Fruit fly (Drosophila melanogaster) whole organism, embryonic: ENCODE results near the gene Use1.

ENCODE experiments used
- Aef1 ChIP-seq: fragments of 200-800 bp; sonication (Bioruptor generic); IDR thresholded peaks from 3 replicates; pipeline ENCODE4 v1.3.6; 2022; ENCODE audit warnings: missing biosample characterization, missing genetic modification characterization
- BEAF-32 ChIP-seq: fragments of 200-800 bp; sonication (Bioruptor generic); optimal IDR thresholded peaks from 3 replicates; lab custom pipeline; 2017; ENCODE audit warnings: missing biosample characterization, missing genetic modification characterization, mild to moderate bottlenecking, moderate library complexity, missing genetic modification reagents
- C15 ChIP-seq: fragments of 200-800 bp; sonication (Bioruptor generic); IDR thresholded peaks from 3 replicates; pipeline ENCODE4 v1.3.6; 2022; ENCODE audit warnings: missing biosample characterization, missing genetic modification characterization
- CG10321 ChIP-seq: fragments of 200-800 bp; sonication (Bioruptor generic); IDR thresholded peaks from 2 replicates; pipeline ENCODE4 v1.3.6; 2022; ENCODE audit warnings: missing biosample characterization, missing genetic modification characterization
- CG12219 ChIP-seq: fragments of 200-800 bp; sonication (Bioruptor generic); optimal IDR thresholded peaks from 3 replicates; lab custom pipeline; 2018; ENCODE audit warnings: missing biosample characterization, mild to moderate bottlenecking, missing genetic modification characterization
- CG12942 ChIP-seq: fragments of 200-800 bp; sonication (Bioruptor generic); optimal IDR thresholded peaks from 3 replicates; lab custom pipeline; 2016; ENCODE audit warnings: missing biosample characterization, missing genetic modification characterization
- CG13894 ChIP-seq: fragments of 200-800 bp; sonication (Bioruptor generic); optimal IDR thresholded peaks from 3 replicates; lab custom pipeline; 2018; ENCODE audit warnings: missing biosample characterization, mild to moderate bottlenecking, missing genetic modification characterization, moderate library complexity
- CG14441 ChIP-seq: fragments of 200-800 bp; sonication (Bioruptor generic); IDR thresholded peaks from 2 replicates; pipeline ENCODE4 v1.3.6; 2022; ENCODE audit warnings: missing biosample characterization, missing genetic modification characterization
- CG14860 ChIP-seq: fragments of 200-800 bp; sonication (Bioruptor generic); IDR thresholded peaks from 3 replicates; pipeline ENCODE4 v1.3.6; 2022; ENCODE audit warnings: missing biosample characterization, missing genetic modification characterization; ENCODE audit not compliant: partially characterized antibody
- CG17612 ChIP-seq: fragments of 200-800 bp; sonication (Bioruptor generic); IDR thresholded peaks from 2 replicates; pipeline ENCODE4 v1.3.6; 2022; ENCODE audit warnings: missing biosample characterization, missing genetic modification characterization
- CG32772 ChIP-seq: fragments of 200-800 bp; sonication (Bioruptor generic); IDR thresholded peaks from 2 replicates; pipeline ENCODE4 v1.3.6; 2022; ENCODE audit warnings: missing biosample characterization, missing genetic modification characterization
- CG3995 ChIP-seq: fragments of 200-800 bp; sonication (Bioruptor generic); optimal IDR thresholded peaks from 3 replicates; lab custom pipeline; 2016; ENCODE audit warnings: missing biosample characterization, missing genetic modification characterization
- CG4328 ChIP-seq: fragments of 200-800 bp; sonication (Bioruptor generic); optimal IDR thresholded peaks from 3 replicates; lab custom pipeline; 2017; ENCODE audit warnings: missing biosample characterization, missing genetic modification reagents, missing genetic modification characterization
- CG5245 ChIP-seq: fragments of 200-800 bp; sonication (Bioruptor generic); optimal IDR thresholded peaks from 3 replicates; lab custom pipeline; 2016; ENCODE audit warnings: missing biosample characterization, missing genetic modification characterization
- CG6175 ChIP-seq: fragments of 200-800 bp; sonication (Bioruptor generic); IDR thresholded peaks from 3 replicates; pipeline ENCODE4 v1.3.6; 2022; ENCODE audit warnings: missing biosample characterization, missing genetic modification characterization
- CG6689 ChIP-seq: fragments of 200-800 bp; sonication (Bioruptor generic); IDR thresholded peaks from 2 replicates; pipeline ENCODE4 v1.3.6; 2022; ENCODE audit warnings: missing biosample characterization, missing genetic modification characterization
- CG7357 ChIP-seq: fragments of 200-800 bp; sonication (Bioruptor generic); IDR thresholded peaks from 3 replicates; pipeline ENCODE4 v1.3.6; 2022; ENCODE audit warnings: missing biosample characterization, missing genetic modification characterization
- CG7556 ChIP-seq: fragments of 200-800 bp; sonication (Bioruptor generic); optimal IDR thresholded peaks from 2 replicates; lab custom pipeline; 2017; ENCODE audit warnings: missing biosample characterization, mild to moderate bottlenecking, missing genetic modification characterization
- CG7963 ChIP-seq: fragments of 200-800 bp; sonication (Bioruptor generic); IDR thresholded peaks from 3 replicates; pipeline ENCODE4 v1.3.6; 2022; ENCODE audit warnings: missing biosample characterization, missing genetic modification characterization; ENCODE audit not compliant: partially characterized antibody
- CG8359 ChIP-seq: fragments of 200-800 bp; sonication (Bioruptor generic); optimal IDR thresholded peaks from 2 replicates; lab custom pipeline; 2017; ENCODE audit warnings: missing biosample characterization, mild to moderate bottlenecking, missing genetic modification characterization, borderline replicate concordance
- CG8388 ChIP-seq: fragments of 200-800 bp; sonication (Bioruptor generic); optimal IDR thresholded peaks from 2 replicates; lab custom pipeline; 2019; ENCODE audit warnings: missing biosample characterization, mild to moderate bottlenecking, missing genetic modification characterization, moderate library complexity
- CG9215 ChIP-seq: fragments of 200-800 bp; sonication (Bioruptor generic); IDR thresholded peaks from 2 replicates; pipeline ENCODE4 v1.3.6; 2022; ENCODE audit warnings: missing biosample characterization, missing genetic modification characterization
- CG9437 ChIP-seq: fragments of 200-800 bp; sonication (Bioruptor generic); optimal IDR thresholded peaks from 2 replicates; lab custom pipeline; 2018; ENCODE audit warnings: missing biosample characterization, mild to moderate bottlenecking, missing genetic modification characterization
- Doc3 ChIP-seq: fragments of 200-800 bp; sonication (Bioruptor generic); IDR thresholded peaks from 3 replicates; pipeline ENCODE4 v1.3.6; 2022; ENCODE audit warnings: missing biosample characterization, missing genetic modification characterization; ENCODE audit not compliant: partially characterized antibody
- Fer1 ChIP-seq: fragments of 200-800 bp; sonication (Bioruptor generic); optimal IDR thresholded peaks from 2 replicates; lab custom pipeline; 2017; ENCODE audit warnings: missing biosample characterization, mild to moderate bottlenecking, missing genetic modification characterization
- Hand ChIP-seq: fragments of 200-800 bp; sonication (Bioruptor generic); optimal IDR thresholded peaks from 2 replicates; lab custom pipeline; 2017; ENCODE audit warnings: mild to moderate bottlenecking, missing biosample characterization, missing genetic modification reagents, missing genetic modification characterization
- Hr51 ChIP-seq, 2 experiments: fragments of 200-800 bp; sonication (Bioruptor generic); optimal IDR thresholded peaks; 2 replicates in 1 of 2; 3 replicates in 1 of 2; lab custom pipeline; 2016 to 2018; ENCODE audit warnings: missing biosample characterization in 2 of 2, missing genetic modification characterization in 2 of 2, mild to moderate bottlenecking in 1 of 2, moderate library complexity in 1 of 2
- Kr ChIP-seq: fragments of 200-800 bp; sonication (Bioruptor generic); optimal IDR thresholded peaks from 2 replicates; lab custom pipeline; 2017; ENCODE audit warnings: missing biosample characterization, mild to moderate bottlenecking, missing genetic modification characterization
- Ravus ChIP-seq: fragments of 200-800 bp; sonication (Bioruptor generic); IDR thresholded peaks from 2 replicates; pipeline ENCODE4 v1.3.6; 2022; ENCODE audit warnings: missing biosample characterization, missing genetic modification characterization
- Xbp1 ChIP-seq: fragments of 200-800 bp; sonication (Bioruptor generic); optimal IDR thresholded peaks from 3 replicates; lab custom pipeline; 2016; ENCODE audit warnings: missing biosample characterization, mild to moderate bottlenecking, missing genetic modification characterization
- Xrp1 ChIP-seq: fragments of 200-800 bp; sonication (Bioruptor generic); IDR thresholded peaks from 2 replicates; pipeline ENCODE4 v1.3.6; 2022; ENCODE audit warnings: missing biosample characterization, missing genetic modification characterization
- ac ChIP-seq: fragments of 200-800 bp; sonication (Bioruptor generic); optimal IDR thresholded peaks from 3 replicates; lab custom pipeline; 2017; ENCODE audit warnings: missing biosample characterization, mild to moderate bottlenecking, missing genetic modification characterization
- aop ChIP-seq: fragments of 200-800 bp; sonication (Bioruptor generic); IDR thresholded peaks from 2 replicates; pipeline ENCODE4 v1.3.6; 2022; ENCODE audit warnings: missing biosample characterization, missing genetic modification characterization
- cg ChIP-seq: fragments of 200-800 bp; sonication (Bioruptor generic); optimal IDR thresholded peaks from 3 replicates; lab custom pipeline; 2019; ENCODE audit warnings: missing biosample characterization, mild to moderate bottlenecking, missing genetic modification characterization, moderate library complexity
- ems ChIP-seq: fragments of 200-800 bp; sonication (Bioruptor generic); optimal IDR thresholded peaks from 3 replicates; lab custom pipeline; 2016; ENCODE audit warnings: missing biosample characterization, missing genetic modification characterization
- exex ChIP-seq: fragments of 200-800 bp; sonication (Bioruptor generic); optimal IDR thresholded peaks from 4 replicates; lab custom pipeline; 2018; ENCODE audit warnings: missing biosample characterization, mild to moderate bottlenecking, missing genetic modification characterization, moderate library complexity
- fd102C ChIP-seq: fragments of 200-800 bp; sonication (Bioruptor generic); optimal IDR thresholded peaks from 2 replicates; lab custom pipeline; 2018; ENCODE audit warnings: missing biosample characterization, mild to moderate bottlenecking, missing genetic modification characterization, moderate library complexity
- gfzf ChIP-seq: fragments of 200-800 bp; sonication (Bioruptor generic); optimal IDR thresholded peaks from 2 replicates; lab custom pipeline; 2016; ENCODE audit warnings: missing biosample characterization, mild to moderate bottlenecking, missing genetic modification characterization, moderate library complexity
- gro ChIP-seq: fragments of 200-800 bp; sonication (Bioruptor generic); optimal IDR thresholded peaks from 2 replicates; lab custom pipeline; 2016; ENCODE audit warnings: missing biosample characterization, missing genetic modification characterization
- lilli ChIP-seq: fragments of 200-800 bp; sonication (Bioruptor generic); optimal IDR thresholded peaks from 3 replicates; lab custom pipeline; 2016; ENCODE audit warnings: missing biosample characterization, missing genetic modification characterization
- pan ChIP-seq, 4 experiments: fragments of >200 bp in 3 of 4; fragments of 200-800 bp in 1 of 4; sonication (Bioruptor generic) in 1 of 4; optimal IDR thresholded peaks in 3 of 4; IDR thresholded peaks in 1 of 4; 2 replicates each; pipeline versions ENCODE4 v1.3.6 to Lab custom; 2017 to 2022; ENCODE audit warnings: missing biosample characterization in 2 of 4, missing genetic modification characterization in 2 of 4, mixed read lengths in 1 of 4
- row ChIP-seq: fragments of 200-800 bp; sonication (Bioruptor generic); IDR thresholded peaks from 3 replicates; pipeline ENCODE4 v1.3.6; 2022; ENCODE audit warnings: missing biosample characterization, missing genetic modification characterization
- scrt ChIP-seq: fragments of 200-800 bp; sonication (Bioruptor generic); optimal IDR thresholded peaks from 2 replicates; lab custom pipeline; 2018; ENCODE audit warnings: missing biosample characterization, mild to moderate bottlenecking, missing genetic modification characterization, moderate library complexity
- ssp ChIP-seq: fragments of 200-800 bp; sonication (Bioruptor generic); IDR thresholded peaks from 2 replicates; pipeline ENCODE4 v1.3.6; 2022; ENCODE audit warnings: missing biosample characterization, missing genetic modification characterization
- tap ChIP-seq: fragments of 200-800 bp; optimal IDR thresholded peaks from 3 replicates; lab custom pipeline; 2019; ENCODE audit warnings: missing biosample characterization, mild to moderate bottlenecking, missing genetic modification characterization, moderate library complexity
- tgo ChIP-seq: fragments of 200-800 bp; sonication (Bioruptor generic); IDR thresholded peaks from 3 replicates; pipeline ENCODE4 v1.3.6; 2022; ENCODE audit warnings: missing biosample characterization, missing genetic modification characterization
- tin ChIP-seq: fragments of 200-800 bp; sonication (Bioruptor generic); optimal IDR thresholded peaks from 3 replicates; lab custom pipeline; 2016; ENCODE audit warnings: missing biosample characterization, missing genetic modification characterization
- zf30C ChIP-seq: fragments of 200-800 bp; sonication (Bioruptor generic); optimal IDR thresholded peaks from 3 replicates; lab custom pipeline; 2018; ENCODE audit warnings: missing biosample characterization, mild to moderate bottlenecking, missing genetic modification characterization
- zfh1 ChIP-seq: fragments of 200-800 bp; sonication (Bioruptor generic); IDR thresholded peaks from 3 replicates; pipeline ENCODE4 v1.3.6; 2022; ENCODE audit warnings: missing biosample characterization, missing genetic modification characterization

Use1 gene

DNA sequence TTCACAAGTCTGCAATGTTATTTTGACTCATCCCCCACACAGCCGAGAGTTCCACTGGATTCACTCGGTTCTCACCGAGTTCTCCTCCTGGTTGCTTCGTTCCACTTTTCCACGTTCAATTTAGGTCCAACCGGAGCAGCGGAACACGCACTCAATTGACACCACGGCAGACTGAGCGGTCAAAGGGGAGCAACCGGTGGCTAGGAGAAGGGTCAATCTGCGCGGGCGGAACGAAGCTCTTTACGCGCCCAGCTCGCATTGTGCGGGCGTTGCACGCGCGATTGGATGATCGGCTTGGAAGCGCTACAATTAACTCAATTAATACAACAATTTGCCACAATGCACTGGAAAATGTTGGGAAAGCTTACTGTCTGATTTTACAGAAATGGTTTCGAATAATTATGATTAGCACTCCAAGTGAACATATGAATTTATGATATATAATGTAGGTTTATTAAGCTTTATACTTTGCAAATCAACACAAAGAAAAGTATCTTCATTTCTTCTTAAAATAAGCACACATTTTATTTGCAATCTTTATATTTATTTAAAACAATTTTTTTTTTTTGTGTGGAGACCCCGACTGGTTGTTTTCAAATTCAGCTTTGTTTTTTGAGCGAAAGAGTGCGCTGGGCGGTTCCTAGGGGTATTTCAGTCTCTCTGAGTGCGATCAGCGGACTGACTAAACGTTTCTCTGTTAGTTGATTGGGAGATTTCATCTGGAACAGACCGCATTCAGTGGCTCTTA lies 44.5 kb downstream of the Use1 start, which contains the start of gene CG32032 (continued):
- no peak for TF ChIP-seq tin (GFP tag; lab: Kevin White, UChicago)
- no peak for TF ChIP-seq CG8388 (GFP tag; lab: Kevin White, UChicago)
- TF ChIP-seq Hr51 (GFP tag; optimal IDR thresholded peaks at IDR 0.05; lab: Kevin White, UChicago), result peak in 1 of 2 experiments; percentile 51
- TF ChIP-seq CG3995 (GFP tag; lab: Kevin White, UChicago), result no peak
- TF ChIP-seq C15, result no peak
- TF ChIP-seq Ravus, result no peak
- TF ChIP-seq CG13894 (tag; lab: Kevin White, UChicago), result no peak
- TF ChIP-seq ssp (GFP tag; lab: Robert Waterston, UW), result no peak
- TF ChIP-seq CG6689 (GFP tag; lab: Robert Waterston, UW), result 0 out of 2 replicates have a peak, but pooled peaks have one; percentile 6
- no peak for TF ChIP-seq scrt (GFP tag; lab: Kevin White, UChicago)
- no peak for TF ChIP-seq pan (optimal IDR thresholded peaks at IDR 0.05; lab: Kevin White, UChicago)
- peak in 1 of 2 experiments; percentile 9 for TF ChIP-seq pan (GFP tag; optimal IDR thresholded peaks at IDR 0.05 in 1 of 2, IDR thresholded peaks at IDR 0.05 in 1 of 2)
- no peak for TF ChIP-seq CG7357 (GFP tag; lab: Robert Waterston, UW)
- TF ChIP-seq CG12219 (GFP tag; lab: Kevin White, UChicago), result no peak
- TF ChIP-seq CG8359 (GFP tag; lab: Kevin White, UChicago), result no peak
- TF ChIP-seq ac (GFP tag; lab: Kevin White, UChicago), result no peak
- 0 out of 2 replicates have a peak, but pooled peaks have one; percentile 19 for TF ChIP-seq Xrp1 (GFP tag; lab: Robert Waterston, UW)
- TF ChIP-seq Doc3 (GFP tag; lab: Robert Waterston, UW), result no peak
- no peak for TF ChIP-seq CG10321 (GFP tag; lab: Robert Waterston, UW)
- 0 out of 3 replicates have a peak, but pooled peaks have one; percentile 29 for TF ChIP-seq CG6175 (GFP tag; lab: Robert Waterston, UW)
- TF ChIP-seq ems (GFP tag; lab: Kevin White, UChicago), result no peak
- TF ChIP-seq Kr (GFP tag; lab: Kevin White, UChicago), result no peak
- TF ChIP-seq tgo (GFP tag; lab: Robert Waterston, UW), result no peak
- no peak for TF ChIP-seq tap (tag; lab: Kevin White, UChicago)
- no peak for TF ChIP-seq CG9437 (GFP tag; lab: Kevin White, UChicago)
- TF ChIP-seq CG14441, result no peak
- TF ChIP-seq CG14860, result no peak
- TF ChIP-seq lilli (GFP tag; lab: Kevin White, UChicago), result no peak
- no peak for TF ChIP-seq exex
- no peak for TF ChIP-seq Hand (GFP tag; lab: Kevin White, UChicago)
- TF ChIP-seq CG5245, result no peak
- peak; percentile 29 for TF ChIP-seq zf30C (GFP tag; lab: Kevin White, UChicago)
- no peak for TF ChIP-seq CG4328
- no peak for TF ChIP-seq Aef1
- no peak for TF ChIP-seq BEAF-32 (GFP tag; lab: Kevin White, UChicago)
- TF ChIP-seq row (GFP tag; lab: Robert Waterston, UW), result peak; percentile 56
- no peak for TF ChIP-seq CG32772 (GFP tag; lab: Robert Waterston, UW)
- TF ChIP-seq CG17612 (GFP tag; lab: Robert Waterston, UW), result no peak
- TF ChIP-seq CG7556, result no peak
- no peak for TF ChIP-seq aop (GFP tag; lab: Robert Waterston, UW)
- TF ChIP-seq Fer1, result no peak
- no peak for TF ChIP-seq fd102C (GFP tag; lab: Kevin White, UChicago)
- TF ChIP-seq CG7963 (GFP tag; lab: Robert Waterston, UW), result no peak
- TF ChIP-seq CG12942 (GFP tag; lab: Kevin White, UChicago), result no peak
- no peak for TF ChIP-seq gfzf (GFP tag; lab: Kevin White, UChicago)
- TF ChIP-seq zfh1, result no peak
- no peak for TF ChIP-seq CG9215 (GFP tag; lab: Robert Waterston, UW)
- peak; percentile 7 for TF ChIP-seq Xbp1 (GFP tag; lab: Kevin White, UChicago)
- no peak for TF ChIP-seq gro
- no peak for TF ChIP-seq cg
